Fruit fly (Drosophila melanogaster) whole organism, embryonic: ENCODE results near the gene CG9886.
A peak's percentile ranks its signal among the peaks of the same experiment; 100 is the strongest.

Source experiments
- Adf1 ChIP-seq: fragments of 200-800 bp; sonication (Bioruptor generic); IDR thresholded peaks from 2 replicates; pipeline ENCODE4 v1.3.6; 2022; ENCODE audit warnings: missing biosample characterization, missing genetic modification characterization
- B-H1 ChIP-seq: fragments of 200-800 bp; sonication (Bioruptor generic); IDR thresholded peaks from 3 replicates; pipeline ENCODE4 v1.3.6; 2022; ENCODE audit warnings: missing biosample characterization, missing genetic modification characterization
- Bdp1 ChIP-seq: fragments of 200-800 bp; sonication (Bioruptor generic); optimal IDR thresholded peaks from 3 replicates; lab custom pipeline; 2016; ENCODE audit warnings: missing biosample characterization, missing genetic modification characterization
- Bgb ChIP-seq: fragments of 200-800 bp; sonication (Bioruptor generic); IDR thresholded peaks from 2 replicates; pipeline ENCODE4 v1.3.6; 2022; ENCODE audit warnings: missing biosample characterization, missing genetic modification characterization; ENCODE audit not compliant: partially characterized antibody
- CG10959 ChIP-seq: fragments of 200-800 bp; sonication (Bioruptor generic); IDR thresholded peaks from 2 replicates; pipeline ENCODE4 v1.3.6; 2022; ENCODE audit warnings: missing biosample characterization, missing genetic modification characterization
- CG11696 ChIP-seq: fragments of 200-800 bp; sonication (Bioruptor generic); IDR thresholded peaks from 2 replicates; pipeline ENCODE4 v1.3.6; 2022; ENCODE audit warnings: missing biosample characterization, missing genetic modification characterization
- CG12942 ChIP-seq: fragments of 200-800 bp; sonication (Bioruptor generic); optimal IDR thresholded peaks from 3 replicates; lab custom pipeline; 2016; ENCODE audit warnings: missing biosample characterization, missing genetic modification characterization
- CG13424 ChIP-seq: fragments of 200-800 bp; sonication (Bioruptor generic); optimal IDR thresholded peaks from 2 replicates; lab custom pipeline; 2019; ENCODE audit warnings: missing biosample characterization, mild to moderate bottlenecking, missing genetic modification characterization, moderate library complexity
- CG14667 ChIP-seq: fragments of 200-800 bp; sonication (Bioruptor generic); IDR thresholded peaks from 2 replicates; pipeline ENCODE4 v1.3.6; 2022; ENCODE audit warnings: missing biosample characterization, missing genetic modification characterization
- CG14860 ChIP-seq: fragments of 200-800 bp; sonication (Bioruptor generic); IDR thresholded peaks from 3 replicates; pipeline ENCODE4 v1.3.6; 2022; ENCODE audit warnings: missing biosample characterization, missing genetic modification characterization; ENCODE audit not compliant: partially characterized antibody
- CG1529 ChIP-seq: fragments of 200-800 bp; sonication (Bioruptor generic); optimal IDR thresholded peaks from 3 replicates; lab custom pipeline; 2018; ENCODE audit warnings: missing biosample characterization, missing genetic modification characterization
- CG17385 ChIP-seq: fragments of 200-800 bp; sonication (Bioruptor generic); optimal IDR thresholded peaks from 3 replicates; lab custom pipeline; 2018; ENCODE audit warnings: missing biosample characterization, mild to moderate bottlenecking, missing genetic modification characterization
- CG2678 ChIP-seq: fragments of 200-800 bp; sonication (Bioruptor generic); optimal IDR thresholded peaks from 3 replicates; lab custom pipeline; 2019; ENCODE audit warnings: missing biosample characterization, mild to moderate bottlenecking, missing genetic modification characterization, moderate library complexity
- CG2889 ChIP-seq: fragments of 200-800 bp; sonication (Bioruptor generic); IDR thresholded peaks from 3 replicates; pipeline ENCODE4 v1.3.6; 2022; ENCODE audit warnings: missing biosample characterization, missing genetic modification characterization
- CG30431 ChIP-seq: fragments of 200-800 bp; sonication (Bioruptor generic); optimal IDR thresholded peaks from 2 replicates; lab custom pipeline; 2017; ENCODE audit warnings: missing biosample characterization, missing genetic modification characterization
- CG3847 ChIP-seq: fragments of 200-800 bp; sonication (Bioruptor generic); IDR thresholded peaks from 2 replicates; pipeline ENCODE4 v1.3.6; 2022; ENCODE audit warnings: missing biosample characterization, missing genetic modification characterization
- CG6175 ChIP-seq: fragments of 200-800 bp; sonication (Bioruptor generic); IDR thresholded peaks from 3 replicates; pipeline ENCODE4 v1.3.6; 2022; ENCODE audit warnings: missing biosample characterization, missing genetic modification characterization
- CG6689 ChIP-seq: fragments of 200-800 bp; sonication (Bioruptor generic); IDR thresholded peaks from 2 replicates; pipeline ENCODE4 v1.3.6; 2022; ENCODE audit warnings: missing biosample characterization, missing genetic modification characterization
- CG8089 ChIP-seq: fragments of 200-800 bp; sonication (Bioruptor generic); optimal IDR thresholded peaks from 3 replicates; lab custom pipeline; 2016; ENCODE audit warnings: missing biosample characterization, missing genetic modification characterization
- CG9609 ChIP-seq: fragments of 200-800 bp; sonication (Bioruptor generic); optimal IDR thresholded peaks from 3 replicates; lab custom pipeline; 2016; ENCODE audit warnings: missing biosample characterization, missing genetic modification characterization
- Camta ChIP-seq: fragments of 200-800 bp; sonication (Bioruptor generic); optimal IDR thresholded peaks from 2 replicates; lab custom pipeline; 2016; ENCODE audit warnings: missing biosample characterization, missing genetic modification characterization
- Doc3 ChIP-seq: fragments of 200-800 bp; sonication (Bioruptor generic); IDR thresholded peaks from 3 replicates; pipeline ENCODE4 v1.3.6; 2022; ENCODE audit warnings: missing biosample characterization, missing genetic modification characterization; ENCODE audit not compliant: partially characterized antibody
- Dref ChIP-seq: fragments of 200-800 bp; sonication (Bioruptor generic); IDR thresholded peaks from 2 replicates; pipeline ENCODE4 v1.3.6; 2022; ENCODE audit warnings: missing biosample characterization, missing genetic modification characterization
- HmgD ChIP-seq: fragments of 200-800 bp; sonication (Bioruptor generic); optimal IDR thresholded peaks from 3 replicates; lab custom pipeline; 2016; ENCODE audit warnings: missing biosample characterization, missing genetic modification characterization
- Hr3 ChIP-seq: fragments of 200-800 bp; sonication (Bioruptor generic); optimal IDR thresholded peaks from 3 replicates; lab custom pipeline; 2016; ENCODE audit warnings: missing biosample characterization, missing genetic modification characterization
- MTF-1 ChIP-seq: fragments of 200-800 bp; sonication (Bioruptor generic); optimal IDR thresholded peaks from 2 replicates; lab custom pipeline; 2018; ENCODE audit warnings: missing biosample characterization, mild to moderate bottlenecking, missing genetic modification characterization, borderline replicate concordance
- Max ChIP-seq: fragments of 200-800 bp; sonication (Bioruptor generic); optimal IDR thresholded peaks from 2 replicates; lab custom pipeline; 2016; ENCODE audit warnings: missing biosample characterization, mild to moderate bottlenecking, missing genetic modification characterization
- NK7.1 ChIP-seq: fragments of 200-800 bp; sonication (Bioruptor generic); optimal IDR thresholded peaks from 3 replicates; lab custom pipeline; 2016; ENCODE audit warnings: missing biosample characterization, missing genetic modification characterization
- NfI ChIP-seq: fragments of 200-800 bp; sonication (Bioruptor generic); optimal IDR thresholded peaks from 3 replicates; lab custom pipeline; 2018; ENCODE audit warnings: missing biosample characterization, mild to moderate bottlenecking, missing genetic modification characterization, moderate library complexity
- Oaz ChIP-seq: fragments of 200-800 bp; sonication (Bioruptor generic); IDR thresholded peaks from 2 replicates; pipeline ENCODE4 v1.3.6; 2022; ENCODE audit warnings: missing biosample characterization, missing genetic modification characterization
- Optix ChIP-seq: fragments of 200-800 bp; sonication (Bioruptor generic); IDR thresholded peaks from 3 replicates; pipeline ENCODE4 v1.3.6; 2022; ENCODE audit warnings: missing biosample characterization, missing genetic modification characterization
- Sox100B ChIP-seq: fragments of 200-800 bp; sonication (Bioruptor generic); optimal IDR thresholded peaks from 3 replicates; lab custom pipeline; 2018; ENCODE audit warnings: missing biosample characterization, mild to moderate bottlenecking, missing genetic modification characterization
- crc ChIP-seq: fragments of 200-800 bp; sonication (Bioruptor generic); optimal IDR thresholded peaks from 2 replicates; lab custom pipeline; 2016; ENCODE audit warnings: missing biosample characterization, missing genetic modification characterization
- crol ChIP-seq: fragments of 200-800 bp; sonication (Bioruptor generic); IDR thresholded peaks from 2 replicates; pipeline ENCODE4 v1.3.6; 2022; ENCODE audit warnings: missing biosample characterization, missing genetic modification characterization
- dpn ChIP-seq, 2 experiments: fragments of 200-800 bp; sonication (Bioruptor generic); optimal IDR thresholded peaks; 3 replicates each; lab custom pipeline; 2016; ENCODE audit warnings: missing biosample characterization in 2 of 2, missing genetic modification characterization in 2 of 2
- emc ChIP-seq: fragments of 200-800 bp; sonication (Bioruptor generic); optimal IDR thresholded peaks from 2 replicates; lab custom pipeline; 2016; ENCODE audit warnings: missing biosample characterization, missing genetic modification characterization
- eve ChIP-seq, 2 experiments: fragments of >200 bp; optimal IDR thresholded peaks; 2 replicates each; lab custom pipeline; 2017; ENCODE audit warnings: missing biosample characterization in 2 of 2, missing genetic modification characterization in 2 of 2
- fd3F ChIP-seq: fragments of 200-800 bp; sonication (Bioruptor generic); optimal IDR thresholded peaks from 2 replicates; lab custom pipeline; 2018; ENCODE audit warnings: missing biosample characterization, mild to moderate bottlenecking, missing genetic modification characterization, moderate library complexity
- fu2 ChIP-seq: fragments of 200-800 bp; sonication (Bioruptor generic); optimal IDR thresholded peaks from 2 replicates; lab custom pipeline; 2016; ENCODE audit warnings: missing biosample characterization, missing genetic modification characterization
- knrl ChIP-seq: fragments of 200-800 bp; sonication (Bioruptor generic); IDR thresholded peaks from 3 replicates; pipeline ENCODE4 v1.3.6; 2022; ENCODE audit warnings: missing biosample characterization, missing genetic modification characterization; ENCODE audit not compliant: partially characterized antibody
- lab ChIP-seq: fragments of 200-800 bp; sonication (Bioruptor generic); optimal IDR thresholded peaks from 3 replicates; lab custom pipeline; 2017; ENCODE audit warnings: missing biosample characterization, missing genetic modification characterization, mild to moderate bottlenecking, moderate library complexity, missing genetic modification reagents
- lola ChIP-seq, 3 experiments: fragments of >200 bp in 2 of 3; fragments of 200-800 bp in 1 of 3; sonication (Bioruptor generic) in 1 of 3; optimal IDR thresholded peaks; 2 replicates each; lab custom pipeline; 2017 to 2019; ENCODE audit warnings: missing biosample characterization in 3 of 3, missing genetic modification characterization in 3 of 3, mild to moderate bottlenecking in 1 of 3, moderate library complexity in 1 of 3
- sens-2 ChIP-seq: fragments of 200-800 bp; sonication (Bioruptor generic); IDR thresholded peaks from 2 replicates; pipeline ENCODE4 v1.3.6; 2022; ENCODE audit warnings: missing biosample characterization, missing genetic modification characterization
- shn ChIP-seq: fragments of 200-800 bp; sonication (Bioruptor generic); optimal IDR thresholded peaks from 3 replicates; lab custom pipeline; 2016; ENCODE audit warnings: missing biosample characterization, missing genetic modification characterization
- sisA ChIP-seq: fragments of 200-800 bp; sonication (Bioruptor generic); IDR thresholded peaks from 2 replicates; pipeline ENCODE4 v1.3.6; 2022; ENCODE audit warnings: missing biosample characterization, missing genetic modification characterization
- sob ChIP-seq: fragments of 200-800 bp; sonication (Bioruptor generic); IDR thresholded peaks from 2 replicates; pipeline ENCODE4 v1.3.6; 2022; ENCODE audit warnings: missing biosample characterization, missing genetic modification characterization
- tio ChIP-seq: fragments of 200-800 bp; sonication (Bioruptor generic); optimal IDR thresholded peaks from 2 replicates; lab custom pipeline; 2017; ENCODE audit warnings: missing biosample characterization, missing genetic modification characterization, inconsistent platforms
- trem ChIP-seq: fragments of 200-800 bp; optimal IDR thresholded peaks from 3 replicates; lab custom pipeline; 2019; ENCODE audit warnings: missing biosample characterization, mild to moderate bottlenecking, missing genetic modification characterization, moderate library complexity
- unc-4 ChIP-seq: fragments of 200-800 bp; sonication (Bioruptor generic); IDR thresholded peaks from 2 replicates; pipeline ENCODE4 v1.3.6; 2022; ENCODE audit warnings: missing biosample characterization, missing genetic modification characterization; ENCODE audit not compliant: partially characterized antibody

CG9886 gene

DNA sequence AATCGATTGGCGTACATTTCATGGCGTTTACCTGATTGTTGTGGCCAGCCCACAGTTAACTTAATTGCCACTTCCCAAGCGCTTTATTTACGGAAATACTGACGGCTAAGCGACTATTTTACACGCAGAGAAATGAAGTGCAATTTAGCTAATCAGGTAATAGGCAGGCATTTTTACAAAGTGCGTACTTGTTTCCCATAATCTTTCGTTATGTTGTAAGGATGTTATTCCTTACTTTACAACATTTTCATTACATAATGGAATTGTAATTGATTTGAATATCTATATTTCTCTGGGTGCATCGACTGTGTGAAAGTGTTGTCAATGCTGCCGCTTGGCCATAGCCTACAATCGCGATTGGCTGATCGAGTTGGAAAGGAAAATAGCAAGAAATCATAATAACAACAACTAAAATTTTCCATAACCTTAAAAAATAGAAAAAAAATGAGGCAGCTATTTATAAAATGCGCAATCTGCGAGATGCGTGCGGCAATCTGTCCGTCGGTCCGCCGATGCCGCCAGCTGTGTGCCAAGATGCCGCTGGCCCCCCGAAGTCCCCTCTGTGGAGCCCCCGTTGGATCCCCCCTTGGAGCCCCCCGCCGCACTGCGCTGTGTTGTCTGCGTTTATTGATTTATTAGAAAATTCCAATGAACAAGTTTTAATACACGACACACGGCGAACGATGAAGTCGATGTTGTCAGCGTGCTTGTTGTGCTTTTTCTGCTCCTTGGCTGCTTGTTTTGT is 6.0 kb downstream of the CG9886 start (continued):
- TF ChIP-seq sens-2 (GFP tag; lab: Robert Waterston, UW) (no peak), CG8089 (GFP tag; lab: Kevin White, UChicago) (peak; percentile 60), eve (GFP tag; optimal IDR thresholded peaks at IDR 0.05; lab: Kevin White, UChicago) (no peak), CG11696 (GFP tag; lab: Robert Waterston, UW) (0 out of 2 replicates have a peak, but pooled peaks have one; percentile 40), CG6689 (GFP tag; lab: Robert Waterston, UW) (peak; percentile 38; the same call in 1 of the 2 replicates), Hr3 (GFP tag; lab: Kevin White, UChicago) (peak; percentile 40), Max (GFP tag; lab: Kevin White, UChicago) (peak; percentile 15), CG9609 (GFP tag; lab: Kevin White, UChicago) (peak; percentile 37), sob (GFP tag; lab: Robert Waterston, UW) (peak; percentile 46; the same call in 1 of the 2 replicates), lab (GFP tag; lab: Kevin White, UChicago) (peak; percentile 62), emc (GFP tag; lab: Kevin White, UChicago) (no peak), NfI (GFP tag; lab: Kevin White, UChicago) (peak; percentile 43), crol (GFP tag; lab: Robert Waterston, UW) (peak; percentile 90), knrl (GFP tag; lab: Robert Waterston, UW) (no peak), crc (GFP tag; lab: Kevin White, UChicago) (no peak), CG10959 (GFP tag; lab: Robert Waterston, UW) (no peak), CG2889 (no peak), CG17385 (GFP tag; lab: Kevin White, UChicago) (peak; percentile 41), B-H1 (GFP tag; lab: Robert Waterston, UW) (peak; percentile 48; the same call in 2 of the 3 replicates), MTF-1 (GFP tag; lab: Kevin White, UChicago) (no peak), Dref (no peak), Bgb (GFP tag; lab: Robert Waterston, UW) (no peak), trem (tag; lab: Kevin White, UChicago) (peak; percentile 30), Optix (GFP tag; lab: Robert Waterston, UW) (no peak; the same call in 2 of the 3 replicates), Adf1 (GFP tag; lab: Robert Waterston, UW) (no peak), NK7.1 (GFP tag; lab: Kevin White, UChicago) (peak; percentile 12), CG13424 (peak; percentile 49), fd3F (GFP tag; lab: Kevin White, UChicago) (peak; percentile 36), HmgD (GFP tag; lab: Kevin White, UChicago) (no peak), Doc3 (GFP tag; lab: Robert Waterston, UW) (no peak), shn (GFP tag; lab: Kevin White, UChicago) (no peak), CG6175 (GFP tag; lab: Robert Waterston, UW) (no peak), Camta (GFP tag; lab: Kevin White, UChicago) (peak; percentile 19), CG1529 (GFP tag; lab: Kevin White, UChicago) (peak; percentile 38), CG12942 (peak; percentile 52), CG14667 (GFP tag; lab: Robert Waterston, UW) (peak; percentile 34; the same call in 1 of the 2 replicates), fu2 (GFP tag; lab: Kevin White, UChicago) (peak; percentile 11), CG30431 (no peak), Sox100B (peak; percentile 44), tio (GFP tag; lab: Kevin White, UChicago) (peak; percentile 24), CG3847 (GFP tag; lab: Robert Waterston, UW) (peak; percentile 29; the same call in 1 of the 2 replicates), CG2678 (tag; lab: Kevin White, UChicago) (peak; percentile 62), Oaz (GFP tag; lab: Robert Waterston, UW) (peak; percentile 28; the same call in 1 of the 2 replicates), Bdp1 (no peak), CG14860 (GFP tag; lab: Robert Waterston, UW) (no peak), sisA (GFP tag; lab: Robert Waterston, UW) (peak; percentile 68), dpn (GFP tag; optimal IDR thresholded peaks at IDR 0.05; lab: Kevin White, UChicago) (peak; percentile 57 to 63), lola (GFP tag; optimal IDR thresholded peaks at IDR 0.05; lab: Kevin White, UChicago) (no peak), unc-4 (GFP tag; lab: Robert Waterston, UW) (no peak)
